Fruit fly (Drosophila melanogaster): ENCODE data around the gene CG42249.

The CG42249 gene

dm6 chrX:11090161-11090560 is 5.9 kb upstream of the CG42249 start, which contains the start of gene CG2076 (continued):
- TF ChIP-seq CG10321 (GFP tag; IDR thresholded peaks at IDR 0.05) (no peak), NC2β (GFP tag; optimal IDR thresholded peaks at IDR 0.05) (no peak), Med (GFP tag) (peak; percentile 24), Camta (GFP tag; optimal IDR thresholded peaks at IDR 0.05) (no peak), CG1529 (GFP tag; optimal IDR thresholded peaks at IDR 0.05) (no peak), CG16779 (GFP tag; IDR thresholded peaks at IDR 0.05) (no peak), CG17568 (GFP tag; optimal IDR thresholded peaks at IDR 0.05) (no peak), CG7987 (GFP tag; optimal IDR thresholded peaks at IDR 0.05) (no peak), HLH4C (GFP tag; IDR thresholded peaks at IDR 0.05; ENCODE audit: partially characterized antibody) (peak; percentile 97), tin (GFP tag; optimal IDR thresholded peaks at IDR 0.05) (no peak), inv (GFP tag; IDR thresholded peaks at IDR 0.05; ENCODE audit: partially characterized antibody) (peak; percentile 84), BEAF-32 (GFP tag; optimal IDR thresholded peaks at IDR 0.05) (peak; percentile 81), Usf (GFP tag; optimal IDR thresholded peaks at IDR 0.05) (no peak), Kr (GFP tag; optimal IDR thresholded peaks at IDR 0.05) (no peak), rib (GFP tag; IDR thresholded peaks at IDR 0.05) (no peak), Dfd (GFP tag; optimal IDR thresholded peaks at IDR 0.05) (no peak), sens (GFP tag) (peak; percentile 41), CG6854 (GFP tag; optimal IDR thresholded peaks at IDR 0.05) (no peak), CG2129 (GFP tag; IDR thresholded peaks at IDR 0.05; ENCODE audit: partially characterized antibody) (peak; percentile 23; the same call in 1 of the 2 replicates), nerfin-2 (GFP tag; IDR thresholded peaks at IDR 0.05; ENCODE audit: partially characterized antibody) (peak; percentile 97), CG2116 (GFP tag; optimal IDR thresholded peaks at IDR 0.05) (peak; percentile 73), CG14710 (tag; optimal IDR thresholded peaks at IDR 0.05) (peak; percentile 37), trem (tag; optimal IDR thresholded peaks at IDR 0.05) (peak; percentile 30), Pdp1 (GFP tag; optimal IDR thresholded peaks at IDR 0.05) (peak in 1 of 2 experiments; percentile 36), CG11560 (tag; IDR thresholded peaks at IDR 0.05) (peak; percentile 93), da (GFP tag; optimal IDR thresholded peaks at IDR 0.05) (no peak), CG43689 (GFP tag; IDR thresholded peaks at IDR 0.05) (no peak), unc-4 (GFP tag; IDR thresholded peaks at IDR 0.05; ENCODE audit: partially characterized antibody) (peak; percentile 84), chinmo (GFP tag; IDR thresholded peaks at IDR 0.05; ENCODE audit: partially characterized antibody) (peak; percentile 81; the same call in 3 of the 4 replicates), ato (GFP tag; IDR thresholded peaks at IDR 0.05; ENCODE audit: partially characterized antibody) (peak; percentile 83), CG14667 (GFP tag; IDR thresholded peaks at IDR 0.05) (no peak), dan (GFP tag; IDR thresholded peaks at IDR 0.05) (no peak), sna (GFP tag; IDR thresholded peaks at IDR 0.05; ENCODE audit: partially characterized antibody) (peak; percentile 93), CG15514 (GFP tag; optimal IDR thresholded peaks at IDR 0.05) (peak; percentile 23), CG14860 (GFP tag; IDR thresholded peaks at IDR 0.05; ENCODE audit: partially characterized antibody) (peak; percentile 96), pzg (GFP tag; optimal IDR thresholded peaks at IDR 0.05) (peak; percentile 56), CG34224 (GFP tag; IDR thresholded peaks at IDR 0.05; ENCODE audit: partially characterized antibody) (peak; percentile 93), Fer2 (tag; optimal IDR thresholded peaks at IDR 0.05) (no peak), YL-1 (GFP tag; optimal IDR thresholded peaks at IDR 0.05) (no peak), tna (GFP tag; IDR thresholded peaks at IDR 0.05; ENCODE audit: partially characterized antibody) (peak; percentile 95), ara (GFP tag; IDR thresholded peaks at IDR 0.05) (no peak), Bgb (GFP tag; IDR thresholded peaks at IDR 0.05; ENCODE audit: partially characterized antibody) (peak; percentile 92), Dll (GFP tag; IDR thresholded peaks at IDR 0.05; ENCODE audit: partially characterized antibody) (peak; percentile 90), NFAT (GFP tag; IDR thresholded peaks at IDR 0.05) (no peak), MTF-1 (GFP tag; optimal IDR thresholded peaks at IDR 0.05; ENCODE audit: borderline replicate concordance) (no peak), Scr (GFP tag; IDR thresholded peaks at IDR 0.05; ENCODE audit: partially characterized antibody) (peak; percentile 91), Ets97D (GFP tag; optimal IDR thresholded peaks at IDR 0.05) (no peak), chn (GFP tag; optimal IDR thresholded peaks at IDR 0.05) (no peak), Dek (tag; optimal IDR thresholded peaks at IDR 0.05) (no peak)

All from whole organism, embryonic.